Worm (Caenorhabditis elegans) whole organism, young adult: Measurements from ENCODE around the gene T13F2.6.

Experiments used
- F22D6.2 ChIP-seq: sonication (generic microtip); optimal IDR thresholded peaks from 2 replicates; lab custom pipeline; 2016; ENCODE audit warnings: mild to moderate bottlenecking, missing genetic modification characterization, missing compliant biosample characterization
- K12H6.12 ChIP-seq: fragments of 200-800 bp; sonication (Bioruptor generic); optimal IDR thresholded peaks from 2 replicates; lab custom pipeline; 2018; ENCODE audit warnings: mild to moderate bottlenecking, missing genetic modification characterization, missing compliant biosample characterization
- T26A5.8 ChIP-seq: sonication (generic microtip); optimal IDR thresholded peaks from 2 replicates; lab custom pipeline; 2016; ENCODE audit warnings: missing genetic modification characterization, missing compliant biosample characterization
- Y67H2A.10 ChIP-seq: fragments of 200-800 bp; sonication (Bioruptor generic); conservative IDR thresholded peaks from 2 replicates; pipeline ENCODE4 v1.3.6; 2022; ENCODE audit warnings: missing genetic modification reagents, missing genetic modification characterization, missing compliant biosample characterization
- gei-17 ChIP-seq: fragments of 200-800 bp; sonication (Bioruptor generic); optimal IDR thresholded peaks from 2 replicates; lab custom pipeline; 2018; ENCODE audit warnings: mild to moderate bottlenecking, missing genetic modification characterization, missing compliant biosample characterization
- mcd-1 ChIP-seq: fragments of 200-800 bp; sonication (Bioruptor generic); IDR thresholded peaks from 2 replicates; pipeline ENCODE4 v1.3.6; 2022; ENCODE audit warnings: missing genetic modification reagents, missing genetic modification characterization, missing compliant biosample characterization
- mxl-1 ChIP-seq: sonication (generic microtip); optimal IDR thresholded peaks from 2 replicates; lab custom pipeline; 2016; ENCODE audit warnings: missing genetic modification characterization, missing compliant biosample characterization
- sptf-2 ChIP-seq: fragments of 200-800 bp; sonication (Bioruptor generic); optimal IDR thresholded peaks from 2 replicates; lab custom pipeline; 2018; ENCODE audit warnings: mild to moderate bottlenecking, missing genetic modification characterization, missing compliant biosample characterization

DNA sequence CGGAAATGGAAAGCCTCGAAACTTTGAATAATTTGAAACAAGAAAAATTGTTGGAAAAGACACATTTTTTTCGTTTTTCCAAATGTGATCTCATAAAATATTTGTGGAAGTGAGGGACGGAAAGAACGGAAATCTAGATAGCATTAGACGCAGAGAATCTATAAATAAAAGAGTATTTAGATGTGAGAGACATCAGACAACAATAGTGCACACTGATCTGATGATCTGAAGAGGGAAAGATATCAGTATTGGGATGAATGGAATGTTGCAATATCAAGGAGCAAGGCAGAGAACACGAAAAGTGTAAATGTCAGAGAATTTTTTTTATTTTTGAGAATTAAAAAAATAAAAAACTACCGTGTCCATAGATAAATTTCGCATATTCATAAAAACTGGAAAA lies 43.3 kb upstream of the T13F2.6 start:
- TF ChIP-seq F22D6.2, result no peak
- no peak for TF ChIP-seq mxl-1
- TF ChIP-seq sptf-2, result no peak
- TF ChIP-seq mcd-1 (GFP tag; lab: Robert Waterston, UW), result no peak
- no peak for TF ChIP-seq gei-17 (GFP tag; lab: Kevin White, UChicago)
- no peak for TF ChIP-seq Y67H2A.10
- no peak for TF ChIP-seq K12H6.12
- no peak for TF ChIP-seq T26A5.8 (tag; lab: Kevin White, UChicago)
